Worm (Caenorhabditis elegans): ENCODE data around the gene F36H9.1.

The F36H9.1 gene

ce11 chrV:1771727-1772126 lies 22.6 kb upstream of the F36H9.1 start, which contains the start of gene dhs-13:
TSS of gene dhs-13 (minus strand) at chrV:1771734.
- TF ChIP-seq lin-14 (GFP tag; optimal IDR thresholded peaks at IDR 0.05) (peak; percentile 90), ztf-11 (tag; optimal IDR thresholded peaks at IDR 0.05) (no peak), nhr-20 (tag; optimal IDR thresholded peaks at IDR 0.05) (peak; percentile 55), elt-2 (tag; optimal IDR thresholded peaks at IDR 0.05) (peak; percentile 14), snu-23 (GFP tag; optimal IDR thresholded peaks at IDR 0.05) (peak; percentile 54), lin-35 (GFP tag; optimal IDR thresholded peaks at IDR 0.05) (peak in 1 of 2 experiments; percentile 41), nhr-71 (tag; optimal IDR thresholded peaks at IDR 0.05) (peak; percentile 49), sox-4 (tag; optimal IDR thresholded peaks at IDR 0.05) (no peak), nhr-237 (tag; optimal IDR thresholded peaks at IDR 0.05) (no peak), skn-1 (tag; optimal IDR thresholded peaks at IDR 0.05) (peak; percentile 17), dpl-1 (GFP tag; optimal IDR thresholded peaks at IDR 0.05) (peak in 1 of 3 experiments; percentile 6), fos-1 (tag; optimal IDR thresholded peaks at IDR 0.05) (no peak), nhr-85 (tag) (peak; percentile 70), C16A3.4 (tag; optimal IDR thresholded peaks at IDR 0.05) (peak; percentile 11), blmp-1 (tag; optimal IDR thresholded peaks at IDR 0.05) (peak; percentile 43), sup-37 (GFP tag; optimal IDR thresholded peaks at IDR 0.05) (no peak), mdl-1 (tag; optimal IDR thresholded peaks at IDR 0.05) (peak in 1 of 2 experiments; percentile 39), unc-130 (tag; optimal IDR thresholded peaks at IDR 0.05) (peak; percentile 41)

- no peak for TF ChIP-seq unc-62 (GFP tag; optimal IDR thresholded peaks at IDR 0.05)
- TF ChIP-seq fkh-10 (GFP tag; optimal IDR thresholded peaks at IDR 0.05) = no peak
- TF ChIP-seq xbp-1 (tag; optimal IDR thresholded peaks at IDR 0.05) = no peak
- no peak for TF ChIP-seq mab-9 (GFP tag; IDR thresholded peaks at IDR 0.05)
- peak; percentile 9 for TF ChIP-seq snu-23 (GFP tag; optimal IDR thresholded peaks at IDR 0.05)
- TF ChIP-seq ztf-4 (tag; optimal IDR thresholded peaks at IDR 0.05) = no peak
- TF ChIP-seq elt-3 (tag; optimal IDR thresholded peaks at IDR 0.05) = no peak
- TF ChIP-seq aly-2 (tag; optimal IDR thresholded peaks at IDR 0.05) = no peak
- TF ChIP-seq ceh-82 (tag; optimal IDR thresholded peaks at IDR 0.05) = no peak
- no peak for TF ChIP-seq nhr-20 (tag; optimal IDR thresholded peaks at IDR 0.05)
- TF ChIP-seq pqm-1 (tag; optimal IDR thresholded peaks at IDR 0.05) = no peak
- TF ChIP-seq blmp-1 (tag; optimal IDR thresholded peaks at IDR 0.05) = no peak
- TF ChIP-seq unc-86 (tag; optimal IDR thresholded peaks at IDR 0.05) = no peak
- no peak for TF ChIP-seq ceh-90 (tag; optimal IDR thresholded peaks at IDR 0.05)
- peak; percentile 11 to 30 for TF ChIP-seq efl-1 (optimal IDR thresholded peaks at IDR 0.05)
- peak; percentile 37 to 94 for TF ChIP-seq efl-1 (GFP tag; optimal IDR thresholded peaks at IDR 0.05 in 1 of 2)
- no peak for TF ChIP-seq nhr-11 (tag; optimal IDR thresholded peaks at IDR 0.05)
- TF ChIP-seq dsc-1 (tag; optimal IDR thresholded peaks at IDR 0.05) = no peak
- TF ChIP-seq ceh-88 (GFP tag; IDR thresholded peaks at IDR 0.05) = no peak
- TF ChIP-seq F16B12.6 (tag; optimal IDR thresholded peaks at IDR 0.05) = peak; percentile 83
- TF ChIP-seq C04F5.9 (tag; optimal IDR thresholded peaks at IDR 0.05) = no peak
- no peak for TF ChIP-seq ztf-11 (tag; optimal IDR thresholded peaks at IDR 0.05)
- no peak for TF ChIP-seq sox-4 (tag; optimal IDR thresholded peaks at IDR 0.05)
- no peak for TF ChIP-seq mef-2 (tag; optimal IDR thresholded peaks at IDR 0.05)
- TF ChIP-seq egl-13 (tag; optimal IDR thresholded peaks at IDR 0.05) = no peak
- TF ChIP-seq ets-5 (GFP tag; IDR thresholded peaks at IDR 0.05) = no peak
- no peak for TF ChIP-seq tlp-1 (tag; optimal IDR thresholded peaks at IDR 0.05)
- TF ChIP-seq nhr-90 (tag; optimal IDR thresholded peaks at IDR 0.05; ENCODE audit: poor library complexity) = no peak
- no peak for TF ChIP-seq ces-1 (GFP tag; optimal IDR thresholded peaks at IDR 0.05)
- TF ChIP-seq nhr-76 (tag; optimal IDR thresholded peaks at IDR 0.05) = no peak
- TF ChIP-seq nhr-12 (tag; optimal IDR thresholded peaks at IDR 0.05) = no peak
- no peak for TF ChIP-seq zag-1 (tag; optimal IDR thresholded peaks at IDR 0.05)
- TF ChIP-seq nhr-237 (tag; optimal IDR thresholded peaks at IDR 0.05) = no peak
- no peak for TF ChIP-seq nhr-28 (tag; optimal IDR thresholded peaks at IDR 0.05)
- TF ChIP-seq Y116A8C.19 (tag; optimal IDR thresholded peaks at IDR 0.05; ENCODE audit: borderline replicate concordance) = no peak
- no peak for TF ChIP-seq lin-39 (tag; optimal IDR thresholded peaks at IDR 0.05)
- no peak for TF ChIP-seq isw-1 (GFP tag; IDR thresholded peaks at IDR 0.05)
- TF ChIP-seq sptf-1 (tag; optimal IDR thresholded peaks at IDR 0.05) = no peak
- TF ChIP-seq snpc-4 (tag; optimal IDR thresholded peaks at IDR 0.05) = no peak
- TF ChIP-seq egl-27 (tag; optimal IDR thresholded peaks at IDR 0.05) = no peak
- TF ChIP-seq ceh-63 (GFP tag; optimal IDR thresholded peaks at IDR 0.05) = no peak
Observed at ce11 chrV:1773120-1773519, 21.2 kb upstream of the F36H9.1 start.

All from whole organism, L1 larva.